Fruit fly (Drosophila melanogaster): Measurements from ENCODE around the gene Tep3.

The Tep3 gene

DNA sequence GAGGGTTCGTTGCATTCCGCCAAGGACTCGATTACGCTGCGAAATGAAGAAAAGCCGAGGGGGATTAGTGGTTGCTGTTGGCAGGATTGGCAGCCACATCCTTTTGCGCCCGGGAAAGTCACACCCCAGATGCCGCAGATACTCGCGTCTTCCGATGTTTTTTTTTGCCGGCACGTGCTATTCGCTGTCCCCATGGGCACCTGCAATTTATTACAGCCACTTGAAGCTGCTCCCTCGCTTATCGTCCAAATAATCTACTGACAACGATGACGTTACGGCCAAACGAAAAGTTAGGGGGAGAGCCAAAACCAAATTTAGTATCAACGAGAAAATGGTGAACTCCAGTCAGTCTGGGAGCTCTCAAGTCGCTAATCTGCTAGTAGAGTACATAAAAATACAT, 25.6 kb upstream of the Tep3 start:
- TF ChIP-seq CG10669 (GFP tag; optimal IDR thresholded peaks at IDR 0.05) (no peak), fd59A (GFP tag; optimal IDR thresholded peaks at IDR 0.05) (no peak), Lpt (GFP tag; optimal IDR thresholded peaks at IDR 0.05) (no peak), CG8119 (GFP tag; IDR thresholded peaks at IDR 0.05) (no peak), esn (GFP tag; optimal IDR thresholded peaks at IDR 0.05) (no peak), dsx (GFP tag; optimal IDR thresholded peaks at IDR 0.05; ENCODE audit: poor library complexity, severe bottlenecking) (no peak), CG11902 (GFP tag; optimal IDR thresholded peaks at IDR 0.05) (no peak), cyc (GFP tag; optimal IDR thresholded peaks at IDR 0.05) (no peak)

DNA sequence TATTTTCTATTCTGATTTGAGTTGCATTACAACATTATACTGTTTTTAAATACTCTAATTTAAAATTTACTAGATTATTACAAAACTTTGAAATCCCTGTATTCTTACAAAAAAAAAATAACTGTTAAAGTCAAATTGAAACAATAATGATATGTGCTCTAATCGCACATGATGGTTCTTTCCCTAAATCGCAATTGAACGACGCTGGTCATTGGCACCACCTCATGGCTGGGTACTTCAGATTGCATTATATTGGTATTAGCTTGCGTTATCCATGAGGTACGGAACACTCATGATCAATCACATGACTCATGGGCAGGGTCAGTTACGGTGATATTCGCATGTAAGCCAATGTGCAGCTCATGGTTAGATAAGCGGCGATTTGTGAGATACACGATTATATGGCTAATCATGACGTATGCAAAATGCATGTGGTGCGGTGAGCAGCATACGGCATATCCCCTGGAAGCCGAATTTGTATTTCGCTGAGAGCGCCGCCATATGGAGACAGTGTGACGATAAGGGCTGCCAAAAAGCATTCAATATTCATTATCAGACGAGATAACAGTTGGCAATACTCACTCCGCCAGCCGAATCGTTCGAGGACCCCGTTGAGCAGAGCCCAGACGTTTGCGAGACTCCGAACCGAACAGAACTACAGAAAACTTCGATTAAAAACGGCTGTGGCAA, 24.4 kb upstream of the Tep3 start:
- peak; percentile 10 for TF ChIP-seq Eip78C (GFP tag)
- TF ChIP-seq esn (GFP tag; optimal IDR thresholded peaks at IDR 0.05): no peak
- TF ChIP-seq CG11902 (GFP tag; optimal IDR thresholded peaks at IDR 0.05): no peak
- TF ChIP-seq Hr38 (GFP tag; optimal IDR thresholded peaks at IDR 0.05): no peak
- no peak for TF ChIP-seq CG7368 (GFP tag; optimal IDR thresholded peaks at IDR 0.05)
- no peak for TF ChIP-seq CG6792 (GFP tag; optimal IDR thresholded peaks at IDR 0.05)
- TF ChIP-seq Eip93F (GFP tag; optimal IDR thresholded peaks at IDR 0.05): peak; percentile 50
- no peak for TF ChIP-seq OdsH (GFP tag; optimal IDR thresholded peaks at IDR 0.05)
- peak; percentile 92 for TF ChIP-seq vri (GFP tag; optimal IDR thresholded peaks at IDR 0.05)
- TF ChIP-seq svp (GFP tag): peak; percentile 74

DNA sequence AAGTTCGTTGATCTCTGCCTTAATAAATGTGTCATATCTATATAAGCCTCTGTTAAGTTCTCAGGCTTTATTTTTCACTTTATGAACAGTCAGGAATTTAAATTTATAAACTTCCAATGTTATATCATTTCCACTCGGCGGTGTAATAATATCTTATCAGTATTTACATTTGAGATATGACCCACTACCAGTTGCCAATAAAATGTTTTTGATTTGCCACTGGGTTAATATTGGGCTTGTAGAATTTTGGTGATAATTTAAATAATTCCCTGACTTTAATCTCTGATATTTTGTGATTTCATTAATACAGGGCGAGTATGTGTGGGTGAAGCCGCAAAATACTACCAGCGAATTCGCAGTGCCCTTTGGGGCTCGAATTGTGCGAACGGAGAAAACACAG, 22.3 kb upstream of the Tep3 start:
- TF ChIP-seq vri (GFP tag; optimal IDR thresholded peaks at IDR 0.05): peak; percentile 0
- no peak for TF ChIP-seq CG10669 (GFP tag; optimal IDR thresholded peaks at IDR 0.05)

DNA sequence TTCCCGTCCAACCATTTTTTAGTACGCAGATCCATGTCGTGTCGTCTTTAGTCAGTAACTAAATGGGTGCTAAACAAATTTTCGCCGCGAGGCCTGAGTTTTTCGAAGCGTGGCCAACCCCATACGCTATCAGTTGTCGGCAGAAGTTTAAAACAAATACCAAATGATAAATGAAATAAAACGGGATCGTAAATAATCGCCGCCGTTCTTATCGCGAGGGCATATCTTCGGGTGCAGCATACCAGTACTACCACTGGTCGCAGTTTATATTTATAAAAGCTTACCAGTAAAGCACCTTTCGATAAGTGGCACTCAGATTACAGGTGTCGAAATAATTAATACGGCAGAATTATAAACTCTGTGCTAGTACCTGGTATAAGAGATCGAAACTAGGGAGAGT, 17.3 kb upstream of the Tep3 start:
- TF ChIP-seq svp (GFP tag) (peak; percentile 15), CG1621 (tag; optimal IDR thresholded peaks at IDR 0.05) (no peak), CG11294 (GFP tag; IDR thresholded peaks at IDR 0.05) (no peak), vri (GFP tag; optimal IDR thresholded peaks at IDR 0.05) (peak; percentile 53), fd85E (GFP tag; optimal IDR thresholded peaks at IDR 0.05) (no peak), CG9139 (GFP tag; optimal IDR thresholded peaks at IDR 0.05) (no peak), salr (GFP tag; optimal IDR thresholded peaks at IDR 0.05) (no peak), CG3919 (GFP tag; optimal IDR thresholded peaks at IDR 0.05) (no peak), achi (GFP tag; optimal IDR thresholded peaks at IDR 0.05) (no peak), dsx (GFP tag; optimal IDR thresholded peaks at IDR 0.05; ENCODE audit: poor library complexity, severe bottlenecking) (no peak), CG8119 (GFP tag; IDR thresholded peaks at IDR 0.05) (no peak)

DNA sequence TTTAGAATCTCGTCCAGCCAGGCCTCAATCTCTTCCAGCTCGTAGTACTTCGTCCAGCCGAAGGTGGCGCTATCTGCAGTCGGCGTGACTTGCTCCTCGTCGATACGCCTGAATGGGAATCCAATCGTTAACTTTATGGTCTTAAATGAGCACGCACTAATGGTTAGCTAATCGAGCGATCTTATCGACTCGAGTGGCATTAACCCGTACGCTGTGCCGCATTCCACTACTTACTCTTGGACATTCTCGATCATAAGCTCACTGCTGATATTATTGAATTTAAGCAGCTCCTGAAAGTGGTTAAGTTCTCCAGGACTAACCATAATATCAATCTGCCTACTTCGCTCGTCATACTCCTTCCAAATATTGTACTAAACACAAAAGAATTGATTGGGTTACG, 12.2 kb upstream of the Tep3 start:
- no peak for TF ChIP-seq Lpt (GFP tag; optimal IDR thresholded peaks at IDR 0.05)
- TF ChIP-seq vri (GFP tag; optimal IDR thresholded peaks at IDR 0.05): no peak
- TF ChIP-seq CG11902 (GFP tag; optimal IDR thresholded peaks at IDR 0.05): no peak
- no peak for TF ChIP-seq Ets96B (tag; optimal IDR thresholded peaks at IDR 0.05)
- no peak for TF ChIP-seq lz (GFP tag; optimal IDR thresholded peaks at IDR 0.05)
- TF ChIP-seq CG6854 (GFP tag; optimal IDR thresholded peaks at IDR 0.05): no peak
- TF ChIP-seq Ets21C (GFP tag; optimal IDR thresholded peaks at IDR 0.05): no peak
- TF ChIP-seq CG9139 (GFP tag; optimal IDR thresholded peaks at IDR 0.05): no peak
- TF ChIP-seq Hr4 (GFP tag; optimal IDR thresholded peaks at IDR 0.05): no peak
- TF ChIP-seq esn (GFP tag; optimal IDR thresholded peaks at IDR 0.05): no peak
- TF ChIP-seq CG11762 (GFP tag; optimal IDR thresholded peaks at IDR 0.05; ENCODE audit: insufficient read depth): no peak
- no peak for TF ChIP-seq CG7368 (GFP tag; optimal IDR thresholded peaks at IDR 0.05)
- TF ChIP-seq CG1621 (tag; optimal IDR thresholded peaks at IDR 0.05): no peak
- no peak for TF ChIP-seq Eip75B (GFP tag; optimal IDR thresholded peaks at IDR 0.05)
- no peak for TF ChIP-seq Hr39 (GFP tag; optimal IDR thresholded peaks at IDR 0.05)
- no peak for TF ChIP-seq CG10631 (GFP tag; optimal IDR thresholded peaks at IDR 0.05)

Measured in whole organism, prepupa.